Fruit fly (Drosophila melanogaster): ENCODE measurements around the gene Zip89B.

DNA sequence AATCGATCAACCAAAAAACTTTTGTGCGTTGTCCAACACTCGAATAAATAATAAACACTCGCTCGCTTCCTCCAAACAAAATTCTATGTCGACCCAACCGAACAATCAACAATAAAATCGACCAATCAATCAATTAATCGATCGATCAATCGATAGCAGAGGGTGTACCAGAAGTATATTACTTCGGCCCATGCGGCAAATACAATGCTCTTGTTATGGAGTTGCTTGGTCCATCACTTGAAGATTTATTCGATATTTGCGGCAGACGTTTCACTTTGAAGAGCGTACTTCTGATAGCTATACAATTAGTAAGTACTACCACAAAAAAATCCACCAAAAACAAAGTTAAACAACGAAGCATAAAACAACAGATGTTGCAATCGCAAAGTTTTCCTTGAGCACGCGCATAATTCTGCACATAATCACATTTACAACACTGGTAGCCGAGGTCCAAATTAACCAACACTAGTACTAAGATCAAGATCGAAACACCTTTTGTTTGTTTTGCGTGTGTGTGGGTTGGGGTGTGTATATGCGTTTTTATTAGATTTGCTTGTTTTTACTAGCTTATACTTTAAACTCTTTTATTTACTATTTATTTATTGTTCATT, 9.9 kb upstream of the Zip89B start:
- no peak for TF ChIP-seq pad (GFP tag; optimal IDR thresholded peaks at IDR 0.05)
- TF ChIP-seq CG33017 (tag; optimal IDR thresholded peaks at IDR 0.05) = no peak
- TF ChIP-seq CG1620 (GFP tag; optimal IDR thresholded peaks at IDR 0.05) = no peak
- no peak for TF ChIP-seq CG5204 (GFP tag; optimal IDR thresholded peaks at IDR 0.05)
- TF ChIP-seq bab1 (GFP tag; optimal IDR thresholded peaks at IDR 0.05) = no peak
- no peak for TF ChIP-seq Hr96 (GFP tag; optimal IDR thresholded peaks at IDR 0.05)
- no peak for TF ChIP-seq Clk (GFP tag; optimal IDR thresholded peaks at IDR 0.05)
- no peak for TF ChIP-seq cnc (optimal IDR thresholded peaks at IDR 0.05)
- no peak for TF ChIP-seq CG12768 (GFP tag; optimal IDR thresholded peaks at IDR 0.05)
- TF ChIP-seq CG14711 (tag; optimal IDR thresholded peaks at IDR 0.05) = no peak
- TF ChIP-seq toe (GFP tag; optimal IDR thresholded peaks at IDR 0.05) = no peak
